Worm (Caenorhabditis elegans): ENCODE measurements around the gene T27A10.6.

Gene T27A10.6

DNA sequence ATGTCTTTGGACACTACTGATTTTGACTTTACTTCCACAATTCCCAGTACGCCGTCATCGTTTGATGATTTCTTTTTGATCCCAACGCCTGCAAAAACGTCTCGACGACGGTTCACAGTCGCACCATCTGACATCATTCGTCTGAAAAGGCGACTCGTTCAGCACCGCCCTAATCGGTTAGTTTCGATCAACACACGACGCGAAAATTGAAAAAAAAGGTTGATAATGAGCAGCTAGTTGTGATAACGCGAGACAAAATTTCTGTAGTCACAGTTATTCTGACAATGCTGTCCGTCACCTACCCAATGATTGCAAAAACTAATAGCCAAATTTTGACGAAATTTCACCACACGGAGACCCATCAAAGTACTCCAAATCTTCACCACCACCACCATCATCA is 40.2 kb downstream of the T27A10.6 start:
- TF ChIP-seq zip-8 (tag; optimal IDR thresholded peaks at IDR 0.05) (no peak), blmp-1 (tag; optimal IDR thresholded peaks at IDR 0.05) (no peak), ceh-39 (tag; optimal IDR thresholded peaks at IDR 0.05) (no peak), ceh-83 (GFP tag; optimal IDR thresholded peaks at IDR 0.05) (no peak), ztf-11 (tag; optimal IDR thresholded peaks at IDR 0.05) (no peak), ceh-43 (GFP tag; optimal IDR thresholded peaks at IDR 0.05) (no peak), nhr-28 (tag; optimal IDR thresholded peaks at IDR 0.05) (no peak), pha-4 (tag; optimal IDR thresholded peaks at IDR 0.05) (no peak), lin-32 (GFP tag; optimal IDR thresholded peaks at IDR 0.05) (no peak), mab-5 (tag; optimal IDR thresholded peaks at IDR 0.05) (no peak), snpc-4 (tag; optimal IDR thresholded peaks at IDR 0.05) (no peak), lsy-2 (tag; optimal IDR thresholded peaks at IDR 0.05) (no peak), unc-62 (GFP tag; optimal IDR thresholded peaks at IDR 0.05) (no peak)

DNA sequence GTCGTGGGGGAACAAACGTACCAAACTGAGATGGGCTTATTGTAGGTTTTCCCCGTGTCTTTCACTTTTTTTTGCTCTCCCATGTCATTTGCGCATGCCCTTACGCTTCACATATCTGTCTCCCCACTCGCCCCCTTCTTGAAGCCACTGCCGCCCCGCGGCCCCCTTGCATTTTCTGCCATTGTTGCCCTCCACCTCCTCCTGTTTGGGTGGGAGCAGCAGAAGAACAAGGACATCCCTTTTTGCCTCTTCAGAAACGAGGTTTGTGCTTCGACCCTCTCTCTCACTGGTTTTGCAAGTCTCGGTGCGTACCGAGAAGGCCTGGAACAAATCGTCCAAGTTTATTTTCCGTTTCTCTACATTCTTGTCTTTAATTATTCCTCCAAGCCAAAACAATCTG is 42.0 kb downstream of the T27A10.6 start:
- TF ChIP-seq pha-4 (tag; optimal IDR thresholded peaks at IDR 0.05), result no peak
- no peak for TF ChIP-seq ceh-39 (tag; optimal IDR thresholded peaks at IDR 0.05)
- TF ChIP-seq unc-120 (tag; optimal IDR thresholded peaks at IDR 0.05; ENCODE audit: poor library complexity, severe bottlenecking), result no peak
- no peak for TF ChIP-seq ceh-83 (GFP tag; optimal IDR thresholded peaks at IDR 0.05)
- no peak for TF ChIP-seq mls-2 (tag; optimal IDR thresholded peaks at IDR 0.05)
- TF ChIP-seq nhr-28 (tag; optimal IDR thresholded peaks at IDR 0.05), result no peak
- no peak for TF ChIP-seq lin-13 (tag; optimal IDR thresholded peaks at IDR 0.05)
- no peak for TF ChIP-seq lin-32 (GFP tag; optimal IDR thresholded peaks at IDR 0.05)
- no peak for TF ChIP-seq mep-1 (tag; optimal IDR thresholded peaks at IDR 0.05)
- TF ChIP-seq ces-1 (GFP tag; optimal IDR thresholded peaks at IDR 0.05), result no peak
- no peak for TF ChIP-seq zip-8 (tag; optimal IDR thresholded peaks at IDR 0.05)
- TF ChIP-seq drap-1 (GFP tag; optimal IDR thresholded peaks at IDR 0.05), result no peak
- no peak for TF ChIP-seq nhr-76 (tag; optimal IDR thresholded peaks at IDR 0.05)
- no peak for TF ChIP-seq mab-5 (tag; optimal IDR thresholded peaks at IDR 0.05)
- no peak for TF ChIP-seq sptf-1 (tag; optimal IDR thresholded peaks at IDR 0.05)
- TF ChIP-seq ham-2 (GFP tag; optimal IDR thresholded peaks at IDR 0.05), result no peak
- TF ChIP-seq unc-62 (GFP tag; optimal IDR thresholded peaks at IDR 0.05), result no peak

DNA sequence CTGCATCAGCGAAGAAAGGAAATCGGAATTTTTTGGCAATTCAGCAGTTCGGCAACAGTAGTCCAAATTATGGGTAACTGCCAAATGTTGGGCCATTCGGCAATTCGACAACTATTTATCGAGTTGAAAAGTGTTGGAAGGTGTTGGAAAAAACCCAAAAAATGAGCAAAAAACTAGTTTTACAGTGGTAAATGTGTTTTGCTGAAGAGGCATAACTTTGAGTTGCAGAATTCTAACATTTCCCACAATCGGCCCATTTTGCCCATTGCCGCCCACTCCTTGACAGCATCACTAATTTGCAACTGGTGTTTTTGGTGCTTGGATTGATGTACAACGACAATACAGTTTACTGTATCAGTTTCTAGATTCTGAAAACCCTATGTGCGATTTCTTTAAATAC is 42.5 kb downstream of the T27A10.6 start:
- no peak for TF ChIP-seq nhr-76 (tag; optimal IDR thresholded peaks at IDR 0.05)
- TF ChIP-seq lin-32 (GFP tag; optimal IDR thresholded peaks at IDR 0.05), result no peak
- no peak for TF ChIP-seq snpc-4 (tag; optimal IDR thresholded peaks at IDR 0.05)
- no peak for TF ChIP-seq pha-4 (tag; optimal IDR thresholded peaks at IDR 0.05)
- TF ChIP-seq unc-62 (GFP tag; optimal IDR thresholded peaks at IDR 0.05), result no peak
- no peak for TF ChIP-seq elt-1 (tag; optimal IDR thresholded peaks at IDR 0.05; ENCODE audit: borderline replicate concordance, insufficient read depth)

DNA sequence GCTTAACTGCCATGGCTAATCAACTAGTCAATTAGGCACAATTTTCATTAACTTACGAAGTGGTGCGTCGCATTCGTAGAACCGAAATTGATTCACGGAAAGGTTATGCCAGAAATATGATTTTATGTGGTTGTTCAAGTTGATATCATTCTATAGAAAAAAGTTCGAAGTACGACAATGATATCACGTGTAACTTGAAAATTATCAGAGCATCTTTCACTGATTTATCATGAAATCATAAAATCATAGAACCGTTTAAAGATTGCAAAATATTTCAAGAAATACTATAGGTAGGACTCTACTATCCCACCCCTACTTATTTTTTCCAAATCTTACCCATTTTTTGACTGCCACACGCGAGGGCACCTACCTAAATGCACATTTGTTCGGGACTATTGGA is 43.2 kb downstream of the T27A10.6 start:
- TF ChIP-seq mep-1 (tag; optimal IDR thresholded peaks at IDR 0.05), result no peak
- TF ChIP-seq sptf-1 (tag; optimal IDR thresholded peaks at IDR 0.05), result no peak
- TF ChIP-seq snpc-4 (tag; optimal IDR thresholded peaks at IDR 0.05), result no peak
- TF ChIP-seq bed-3 (GFP tag; optimal IDR thresholded peaks at IDR 0.05), result no peak
- TF ChIP-seq blmp-1 (tag; optimal IDR thresholded peaks at IDR 0.05), result no peak
- TF ChIP-seq ceh-39 (tag; optimal IDR thresholded peaks at IDR 0.05), result no peak
- no peak for TF ChIP-seq nhr-76 (tag; optimal IDR thresholded peaks at IDR 0.05)
- no peak for TF ChIP-seq ces-1 (GFP tag; optimal IDR thresholded peaks at IDR 0.05)
- TF ChIP-seq ztf-11 (tag; optimal IDR thresholded peaks at IDR 0.05), result no peak
- TF ChIP-seq nhr-28 (tag; optimal IDR thresholded peaks at IDR 0.05), result no peak
- TF ChIP-seq M03D4.4 (tag; optimal IDR thresholded peaks at IDR 0.05), result no peak
- TF ChIP-seq ceh-43 (GFP tag; optimal IDR thresholded peaks at IDR 0.05), result no peak
- TF ChIP-seq nhr-237 (tag; optimal IDR thresholded peaks at IDR 0.05), result no peak
- no peak for TF ChIP-seq tbx-8 (GFP tag; optimal IDR thresholded peaks at IDR 0.05)
- TF ChIP-seq unc-62 (GFP tag; optimal IDR thresholded peaks at IDR 0.05), result no peak
- TF ChIP-seq sem-2 (GFP tag; optimal IDR thresholded peaks at IDR 0.05), result no peak
- TF ChIP-seq zip-8 (tag; optimal IDR thresholded peaks at IDR 0.05), result no peak
- TF ChIP-seq lsy-2 (tag; optimal IDR thresholded peaks at IDR 0.05), result no peak

DNA sequence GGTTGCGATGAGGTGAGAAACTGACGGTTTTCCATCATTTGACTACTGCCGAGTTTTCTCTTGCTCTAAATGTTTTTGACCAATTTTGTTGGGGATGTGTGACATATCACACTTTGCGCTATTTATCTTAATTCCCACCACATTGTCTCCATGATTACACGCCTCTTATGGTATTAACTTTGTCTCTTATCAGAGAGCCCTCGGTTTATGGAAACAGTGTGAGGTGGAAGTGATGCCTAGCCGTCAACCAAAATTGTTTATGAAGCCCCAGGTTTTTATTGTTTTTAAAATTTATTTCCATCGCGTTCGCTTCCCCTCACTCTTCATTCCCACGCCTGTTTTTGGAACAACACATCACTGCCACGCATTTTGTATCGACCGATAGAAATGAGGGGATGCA is 45.0 kb downstream of the T27A10.6 start:
- TF ChIP-seq mep-1 (tag; optimal IDR thresholded peaks at IDR 0.05), result no peak
- no peak for TF ChIP-seq hlh-1 (tag; optimal IDR thresholded peaks at IDR 0.05)
- TF ChIP-seq ham-2 (GFP tag; optimal IDR thresholded peaks at IDR 0.05), result no peak
- TF ChIP-seq mab-5 (tag; optimal IDR thresholded peaks at IDR 0.05), result no peak
- TF ChIP-seq ceh-83 (GFP tag; optimal IDR thresholded peaks at IDR 0.05), result no peak
- TF ChIP-seq elt-3 (tag; optimal IDR thresholded peaks at IDR 0.05), result no peak

All from whole organism, mixed stage, embryonic.